Worm (Caenorhabditis elegans) whole organism, L3 larva: ENCODE results near the gene col-17.
"Not testable (repeated sequence)": the region's sequence is repeated elsewhere in the genome, so short reads cannot be mapped to it uniquely, and the experiment has no call there.

Experiments
- ceh-28 ChIP-seq: fragments of 150-350 bp; optimal IDR thresholded peaks from 2 replicates; lab custom pipeline; 2014; ENCODE audit warnings: missing biosample characterization, missing genetic modification reagents, missing genetic modification characterization
- lin-15B ChIP-seq: fragments of 150-350 bp; optimal IDR thresholded peaks from 2 replicates; lab custom pipeline; 2014; ENCODE audit warnings: missing biosample characterization, missing genetic modification characterization
- lin-39 ChIP-seq: fragments of 150-350 bp; optimal IDR thresholded peaks from 2 replicates; lab custom pipeline; 2018; ENCODE audit warnings: missing biosample characterization, missing genetic modification reagents, missing genetic modification characterization
- pha-4 ChIP-seq: fragments of 150-350 bp; optimal IDR thresholded peaks from 2 replicates; lab custom pipeline; 2014; ENCODE audit warnings: missing biosample characterization, missing genetic modification reagents, missing genetic modification characterization
- snpc-4 ChIP-seq: fragments of 150-350 bp; optimal IDR thresholded peaks from 2 replicates; lab custom pipeline; 2014; ENCODE audit warnings: missing biosample characterization, missing genetic modification characterization

- TF ChIP-seq snpc-4 (tag; lab: Kevin White, UChicago); ceh-28 (tag; lab: Kevin White, UChicago); lin-15B; pha-4 (tag; lab: Kevin White, UChicago); lin-39 (tag; lab: Kevin White, UChicago): not testable (repeated sequence)
Measured at ce11 chrII:4860260-4860659, 7.1 kb downstream of the col-17 start, which contains the start of the genes nspd-5 and F11G11.4.
